Fruit fly (Drosophila melanogaster): ENCODE results near the gene Sik2.

- no peak for TF ChIP-seq CG12768 (GFP tag; optimal IDR thresholded peaks at IDR 0.05)
- no peak for TF ChIP-seq CG14711 (tag; optimal IDR thresholded peaks at IDR 0.05)
- no peak for TF ChIP-seq Mnt (GFP tag; optimal IDR thresholded peaks at IDR 0.05)
- no peak for TF ChIP-seq Hr96 (GFP tag; optimal IDR thresholded peaks at IDR 0.05)
- TF ChIP-seq kay (GFP tag; ENCODE audit: borderline replicate concordance) = no peak
- no peak for TF ChIP-seq toe (GFP tag; optimal IDR thresholded peaks at IDR 0.05)
- TF ChIP-seq CG33017 (tag; optimal IDR thresholded peaks at IDR 0.05) = no peak
- no peak for TF ChIP-seq CG5204 (GFP tag; optimal IDR thresholded peaks at IDR 0.05)
Measured at dm6 chrX:2031308-2031707, 30.4 kb downstream of the Sik2 start.

Data from whole organism, adult.